Worm (Caenorhabditis elegans) whole organism, L4 larva: ENCODE results near the gene npr-28.
A peak's percentile ranks its signal among the peaks of the same experiment; 100 is the strongest.
"Not testable (repeated sequence)": the region's sequence is repeated elsewhere in the genome, so short reads cannot be mapped to it uniquely, and the experiment has no call there.

ENCODE experiments used
- T26A8.4 ChIP-seq: fragments of 200-800 bp; sonication (Bioruptor generic); IDR thresholded peaks from 2 replicates; pipeline ENCODE4 v1.3.6; 2022; ENCODE audit warnings: missing genetic modification characterization, missing compliant biosample characterization
- ZK546.5 ChIP-seq, 2 experiments: sonication (generic microtip); optimal IDR thresholded peaks; 2 replicates each; lab custom pipeline; 2017; ENCODE audit warnings: missing biosample characterization in 2 of 2, missing genetic modification characterization in 2 of 2
- aha-1 ChIP-seq: fragments of 150-350 bp; peaks from one replicate; lab custom pipeline; 2014; ENCODE audit warnings: missing biosample characterization, missing genetic modification characterization
- ceh-20 ChIP-seq: fragments of 200-800 bp; sonication (Bioruptor generic); IDR thresholded peaks from 2 replicates; pipeline ENCODE4 v1.3.6; 2022; ENCODE audit warnings: missing genetic modification reagents, missing genetic modification characterization, missing compliant biosample characterization
- cey-2 ChIP-seq: sonication (generic microtip); optimal IDR thresholded peaks from 3 replicates; lab custom pipeline; 2017; ENCODE audit warnings: missing genetic modification characterization, mild to moderate bottlenecking, missing compliant biosample characterization, antibody characterized with exemption, borderline replicate concordance; ENCODE audit not compliant: insufficient read depth
- ctbp-1 ChIP-seq: fragments of 200-800 bp; sonication (Bioruptor generic); IDR thresholded peaks from 2 replicates; pipeline ENCODE4 v1.3.6; 2022; ENCODE audit warnings: missing genetic modification reagents, missing genetic modification characterization, missing compliant biosample characterization
- daf-16 ChIP-seq, 3 experiments: sonication (generic microtip); optimal IDR thresholded peaks; 2 replicates each; lab custom pipeline; 2016 to 2017; ENCODE audit warnings: missing genetic modification characterization in 3 of 3, missing genetic modification reagents in 3 of 3, mild to moderate bottlenecking in 2 of 3, missing compliant biosample characterization in 2 of 3, missing biosample characterization in 1 of 3, moderate library complexity in 1 of 3
- dmd-6 ChIP-seq: fragments of 200-800 bp; sonication (Bioruptor generic); IDR thresholded peaks from 2 replicates; pipeline ENCODE4 v1.3.6; 2022; ENCODE audit warnings: missing genetic modification reagents, missing genetic modification characterization, missing compliant biosample characterization
- duxl-1 ChIP-seq: sonication (generic microtip); optimal IDR thresholded peaks from 2 replicates; lab custom pipeline; 2016; ENCODE audit warnings: mild to moderate bottlenecking, missing genetic modification characterization, moderate library complexity, missing compliant biosample characterization; ENCODE audit not compliant: poor library complexity
- dve-1 ChIP-seq: sonication (generic microtip); optimal IDR thresholded peaks from 2 replicates; lab custom pipeline; 2017; ENCODE audit warnings: antibody characterized with exemption, mild to moderate bottlenecking, missing genetic modification characterization, missing compliant biosample characterization; ENCODE audit not compliant: insufficient read depth
- fos-1 ChIP-seq: fragments of 150-350 bp; optimal IDR thresholded peaks from 2 replicates; lab custom pipeline; 2014; ENCODE audit warnings: missing biosample characterization, missing genetic modification characterization
- gei-8 ChIP-seq: fragments of 200-800 bp; sonication (Bioruptor generic); optimal IDR thresholded peaks from 2 replicates; lab custom pipeline; 2018; ENCODE audit warnings: mild to moderate bottlenecking, missing genetic modification characterization, missing compliant biosample characterization
- lin-15B ChIP-seq: fragments of 150-350 bp; sonication (generic microtip); optimal IDR thresholded peaks from 3 replicates; lab custom pipeline; 2014; ENCODE audit warnings: missing biosample characterization, missing genetic modification characterization
- lin-39 ChIP-seq: fragments of 150-350 bp; optimal IDR thresholded peaks from 2 replicates; lab custom pipeline; 2014; ENCODE audit warnings: missing biosample characterization, missing genetic modification reagents, missing genetic modification characterization
- lir-3 ChIP-seq: sonication (generic microtip); optimal IDR thresholded peaks from 2 replicates; lab custom pipeline; 2016; ENCODE audit warnings: mild to moderate bottlenecking, missing genetic modification characterization, missing compliant biosample characterization
- lsy-2 ChIP-seq, 2 experiments: fragments of 150-350 bp in 1 of 2; sonication (generic microtip) in 1 of 2; optimal IDR thresholded peaks; 2 replicates each; lab custom pipeline; 2014 to 2017; ENCODE audit warnings: missing biosample characterization in 2 of 2, missing genetic modification characterization in 2 of 2
- mxl-2 ChIP-seq: fragments of 200-800 bp; sonication (Bioruptor generic); conservative IDR thresholded peaks from 2 replicates; pipeline ENCODE4 v1.3.6; 2022; ENCODE audit warnings: missing genetic modification reagents, missing genetic modification characterization, missing compliant biosample characterization
- mxl-3 ChIP-seq: fragments of 200-800 bp; sonication (Bioruptor generic); optimal IDR thresholded peaks from 2 replicates; lab custom pipeline; 2018; ENCODE audit warnings: mild to moderate bottlenecking, missing genetic modification characterization, missing compliant biosample characterization
- nhr-11 ChIP-seq: fragments of 150-350 bp; optimal IDR thresholded peaks from 2 replicates; lab custom pipeline; 2014; ENCODE audit warnings: missing biosample characterization, missing genetic modification characterization
- nhr-111 ChIP-seq: fragments of 200-800 bp; sonication (Bioruptor generic); optimal IDR thresholded peaks from 2 replicates; lab custom pipeline; 2018; ENCODE audit warnings: mild to moderate bottlenecking, missing genetic modification characterization, missing compliant biosample characterization
- nhr-28 ChIP-seq: fragments of 150-350 bp; optimal IDR thresholded peaks from 2 replicates; lab custom pipeline; 2014; ENCODE audit warnings: missing biosample characterization, missing genetic modification characterization
- nhr-48 ChIP-seq: sonication (generic microtip); optimal IDR thresholded peaks from 2 replicates; lab custom pipeline; 2016; ENCODE audit warnings: mild to moderate bottlenecking, missing genetic modification characterization, missing compliant biosample characterization
- nhr-76 ChIP-seq: fragments of 150-350 bp; optimal IDR thresholded peaks from 2 replicates; lab custom pipeline; 2014; ENCODE audit warnings: missing biosample characterization, missing genetic modification characterization
- pqm-1 ChIP-seq: sonication (generic microtip); optimal IDR thresholded peaks from 2 replicates; lab custom pipeline; 2017; ENCODE audit warnings: missing biosample characterization, missing genetic modification characterization
- spr-3 ChIP-seq: fragments of 200-800 bp; sonication (Bioruptor generic); optimal IDR thresholded peaks from 2 replicates; lab custom pipeline; 2018; ENCODE audit warnings: mild to moderate bottlenecking, missing genetic modification characterization, missing compliant biosample characterization
- tra-1 ChIP-seq: fragments of 200-800 bp; sonication (Bioruptor generic); IDR thresholded peaks from 2 replicates; pipeline ENCODE4 v1.3.6; 2022; ENCODE audit warnings: missing genetic modification reagents, missing genetic modification characterization, missing compliant biosample characterization
- unc-39 ChIP-seq: sonication (generic microtip); optimal IDR thresholded peaks from 2 replicates; lab custom pipeline; 2017; ENCODE audit warnings: missing biosample characterization, missing genetic modification characterization
- unc-62 ChIP-seq, 3 experiments: fragments of 150-350 bp in 1 of 3; sonication (generic microtip); optimal IDR thresholded peaks in 2 of 3; peaks in 1 of 3; 1 replicate in 1 of 3; 2 replicates in 2 of 3; lab custom pipeline; 2014 to 2017; ENCODE audit warnings: missing biosample characterization in 3 of 3, missing genetic modification characterization in 3 of 3, missing genetic modification reagents in 3 of 3, missing genotype in 1 of 3
- zag-1 ChIP-seq: fragments of 150-350 bp; optimal IDR thresholded peaks from 2 replicates; lab custom pipeline; 2014; ENCODE audit warnings: missing biosample characterization, missing genetic modification characterization
- zfp-3 ChIP-seq: fragments of 200-800 bp; sonication (Bioruptor generic); conservative IDR thresholded peaks from 2 replicates; pipeline ENCODE4 v1.3.6; 2022; ENCODE audit warnings: missing genetic modification reagents, missing genetic modification characterization, missing compliant biosample characterization

Gene npr-28

DNA sequence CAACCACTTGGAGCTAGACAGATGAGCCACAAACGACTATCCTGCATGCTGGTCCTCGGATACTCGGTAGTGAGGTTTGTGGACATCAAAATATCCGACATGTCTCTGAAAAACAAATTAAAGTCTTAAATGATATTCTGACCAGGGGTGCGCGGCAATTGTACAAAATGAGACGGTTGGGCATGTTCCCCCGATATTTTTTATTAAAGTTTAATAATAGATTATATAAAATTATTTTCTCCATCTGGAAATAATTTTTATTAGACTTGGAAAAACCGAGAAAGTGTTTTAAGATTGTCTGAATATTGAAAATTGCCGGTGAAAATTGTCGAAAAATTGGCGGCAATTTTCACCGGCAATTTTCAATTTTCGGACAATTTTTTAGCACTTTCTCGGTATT lies 23.1 kb downstream of the npr-28 start, which contains the start of gene F55E10.4:
TSS of gene F55E10.4 (minus strand) at position 101 of the 400 bp plus-strand sequence.
- TF ChIP-seq mxl-2 (no peak), duxl-1 (tag; lab: Kevin White, UChicago) (no peak), lin-15B (no peak), ceh-20 (GFP tag; lab: Robert Waterston, UW) (no peak), tra-1 (GFP tag; lab: Robert Waterston, UW) (no peak), cey-2 (no peak), dve-1 (tag; lab: Kevin White, UChicago) (no peak), lin-39 (tag; lab: Kevin White, UChicago) (no peak), unc-62 (GFP tag; optimal IDR thresholded peaks at IDR 0.05 in 1 of 2; lab: Kevin White, UChicago) (no peak), unc-62 (tag; optimal IDR thresholded peaks at IDR 0.05; lab: Kevin White, UChicago) (no peak), nhr-76 (tag; lab: Kevin White, UChicago) (no peak), pqm-1 (tag; lab: Kevin White, UChicago) (no peak), ctbp-1 (GFP tag; lab: Robert Waterston, UW) (no peak)

DNA sequence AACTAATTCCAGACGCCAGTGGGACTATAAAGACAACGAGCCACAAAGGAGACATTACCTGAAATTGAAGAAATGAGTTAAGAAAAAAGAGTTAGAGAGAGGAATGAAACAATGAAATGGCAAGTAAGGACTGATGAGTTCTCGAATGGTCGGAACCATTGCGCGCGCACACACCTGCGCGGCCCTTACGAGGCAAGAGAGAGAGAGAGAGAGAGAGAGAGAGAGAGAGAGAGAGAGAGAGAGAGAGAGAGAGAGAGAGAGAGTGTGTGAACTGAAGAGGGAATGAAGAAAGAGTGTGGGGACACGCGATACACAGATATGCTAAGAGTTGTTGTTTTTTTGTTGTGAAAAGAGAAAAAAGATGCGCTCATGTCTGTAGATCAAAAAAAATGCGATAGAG lies 24.5 kb downstream of the npr-28 start, which contains the start of gene R09F10.8:
TSS of gene R09F10.8 (minus strand) at position 58 of the 400 bp plus-strand sequence.
- peak in 1 of 2 experiments; percentile 91 for TF ChIP-seq unc-62 (GFP tag; optimal IDR thresholded peaks at IDR 0.05 in 1 of 2; lab: Kevin White, UChicago)
- no peak for TF ChIP-seq unc-62 (tag; optimal IDR thresholded peaks at IDR 0.05; lab: Kevin White, UChicago)
- no peak for TF ChIP-seq mxl-2

- TF ChIP-seq dmd-6 (GFP tag; lab: Robert Waterston, UW): 0 out of 2 replicates have a peak, but pooled peaks have one; percentile 45
- no peak for TF ChIP-seq mxl-3 (GFP tag; lab: Kevin White, UChicago)
- TF ChIP-seq lin-39 (tag; lab: Kevin White, UChicago): no peak
- TF ChIP-seq dve-1 (tag; lab: Kevin White, UChicago): peak; percentile 12
- peak; percentile 56 for TF ChIP-seq nhr-28
- peak; percentile 64 for TF ChIP-seq pqm-1 (tag; lab: Kevin White, UChicago)
- no peak for TF ChIP-seq daf-16 (GFP tag; optimal IDR thresholded peaks at IDR 0.05; lab: Kevin White, UChicago)
- peak; percentile 60 for TF ChIP-seq daf-16 (tag; optimal IDR thresholded peaks at IDR 0.05; lab: Kevin White, UChicago)
- TF ChIP-seq, all 104 proteins: peak for 5
Observed at ce11 chrX:8323371-8323770, 27.5 kb downstream of the npr-28 start, which contains the start of gene R09F10.1. R09F10.1 (plus strand) TSS chrX:8323592.

DNA sequence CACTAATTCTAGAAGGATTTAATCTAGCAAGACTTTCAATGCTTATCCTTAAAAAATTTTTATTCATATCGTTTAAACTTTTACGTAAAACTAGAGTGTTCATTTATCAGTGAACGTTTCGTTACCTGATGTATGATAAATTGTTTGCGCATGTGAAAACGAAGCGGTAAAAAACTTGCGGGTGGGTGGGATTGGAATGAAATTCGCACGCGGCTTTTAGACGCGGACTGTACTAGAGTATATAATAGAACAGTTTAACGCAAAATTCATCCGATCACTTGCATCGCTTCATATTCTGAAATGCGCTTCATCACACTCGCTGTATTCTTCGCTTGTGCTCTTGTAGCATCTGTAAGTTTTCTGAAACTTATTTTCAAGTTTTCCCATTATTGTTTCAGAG lies 29.1 kb downstream of the npr-28 start, which contains the start of gene abu-9:
TSS of gene abu-9 (plus strand) at position 301 of the 400 bp plus-strand sequence.
- not testable (repeated sequence) for TF ChIP-seq nhr-11 (tag; lab: Kevin White, UChicago); zag-1 (tag; lab: Kevin White, UChicago); gei-8 (GFP tag; lab: Kevin White, UChicago)

- TF ChIP-seq zag-1 (tag; lab: Kevin White, UChicago) (no peak), nhr-48 (tag; lab: Kevin White, UChicago) (no peak), dmd-6 (GFP tag; lab: Robert Waterston, UW) (no peak), lir-3 (tag; lab: Kevin White, UChicago) (no peak), ZK546.5 (tag; optimal IDR thresholded peaks at IDR 0.05; lab: Kevin White, UChicago) (no peak), unc-39 (tag; lab: Kevin White, UChicago) (no peak), lsy-2 (tag; optimal IDR thresholded peaks at IDR 0.05; lab: Kevin White, UChicago) (no peak), nhr-111 (GFP tag; lab: Kevin White, UChicago) (no peak), tra-1 (GFP tag; lab: Robert Waterston, UW) (no peak), zfp-3 (GFP tag; lab: Robert Waterston, UW) (no peak), aha-1 (tag; lab: Kevin White, UChicago) (no peak), T26A8.4 (GFP tag; lab: Robert Waterston, UW) (no peak), spr-3 (GFP tag; lab: Kevin White, UChicago) (no peak), fos-1 (tag; lab: Kevin White, UChicago) (no peak)
Observed at ce11 chrX:8320889-8321288, 30.0 kb downstream of the npr-28 start, which contains the start of gene pqn-57. pqn-57 (minus strand) TSS chrX:8320989.
